Worm (Caenorhabditis elegans) whole organism, young adult: ENCODE measurements around the gene VZK822L.2.

Source experiments
- Y79H2A.3 ChIP-seq: fragments of 200-800 bp; sonication (Bioruptor generic); conservative IDR thresholded peaks from 2 replicates; pipeline ENCODE4 v1.3.6; 2022; ENCODE audit warnings: missing genetic modification reagents, missing genetic modification characterization, missing compliant biosample characterization
- ccch-3 ChIP-seq: fragments of 200-800 bp; sonication (Bioruptor generic); optimal IDR thresholded peaks from 2 replicates; lab custom pipeline; 2018; ENCODE audit warnings: mild to moderate bottlenecking, missing genetic modification characterization, missing compliant biosample characterization
- ceh-40 ChIP-seq: fragments of 200-800 bp; sonication (Bioruptor generic); IDR thresholded peaks from 2 replicates; pipeline ENCODE4 v1.3.6; 2022; ENCODE audit warnings: missing genetic modification characterization, missing compliant biosample characterization
- hmg-1.2 ChIP-seq: fragments of 200-800 bp; sonication (Bioruptor generic); IDR thresholded peaks from 2 replicates; pipeline ENCODE4 v1.3.6; 2022; ENCODE audit warnings: missing genetic modification reagents, missing genetic modification characterization, missing compliant biosample characterization
- lin-54 ChIP-seq: fragments of 200-800 bp; sonication (Bioruptor generic); optimal IDR thresholded peaks from 2 replicates; lab custom pipeline; 2018; ENCODE audit warnings: mild to moderate bottlenecking, missing genetic modification characterization, missing compliant biosample characterization
- pha-4 ChIP-seq: fragments of 150-350 bp; sonication (generic microtip); optimal IDR thresholded peaks from 2 replicates; lab custom pipeline; 2014; ENCODE audit warnings: missing biosample characterization, missing genetic modification reagents, missing genetic modification characterization
- snpc-4 ChIP-seq, 5 experiments: fragments of 150-350 bp in 1 of 5; sonication (generic microtip) in 4 of 5; optimal IDR thresholded peaks; 2 replicates each; lab custom pipeline; 2014 to 2018; ENCODE audit warnings: missing genetic modification characterization in 5 of 5, missing biosample characterization in 3 of 5, antibody characterized with exemption in 2 of 5, mild to moderate bottlenecking in 2 of 5, missing compliant biosample characterization in 2 of 5, missing genotype in 2 of 5, moderate library complexity in 2 of 5, missing genetic modification reagents in 1 of 5

- TF ChIP-seq lin-54 (GFP tag; lab: Kevin White, UChicago), result no peak
- no peak for TF ChIP-seq pha-4 (tag; lab: Kevin White, UChicago)
- no peak for TF ChIP-seq hmg-1.2 (GFP tag; lab: Robert Waterston, UW)
- TF ChIP-seq Y79H2A.3 (GFP tag; lab: Robert Waterston, UW), result no peak
- no peak for TF ChIP-seq ceh-40 (GFP tag; lab: Robert Waterston, UW)
- no peak for TF ChIP-seq ccch-3 (GFP tag; lab: Kevin White, UChicago)
- no peak for TF ChIP-seq snpc-4 (GFP tag; optimal IDR thresholded peaks at IDR 0.05; lab: Kevin White, UChicago)
- TF ChIP-seq snpc-4 (tag; optimal IDR thresholded peaks at IDR 0.05; lab: Kevin White, UChicago), result no peak
Measured at ce11 chrIV:11892545-11892944, 19.3 kb upstream of the VZK822L.2 start.
